Fruit fly (Drosophila melanogaster): ENCODE results near the gene NUCB1.

The NUCB1 gene

dm6 chr3L:17804511-17804910 lies 2.4 kb upstream of the NUCB1 start, which contains the start of gene ais:
Gene ais, minus strand, starts transcription at chr3L:17804715.
- no peak for TF ChIP-seq nerfin-2 (GFP tag; IDR thresholded peaks at IDR 0.05; ENCODE audit: partially characterized antibody)
- no peak for TF ChIP-seq Meics (GFP tag; optimal IDR thresholded peaks at IDR 0.05)
- no peak for TF ChIP-seq CG4424 (GFP tag; optimal IDR thresholded peaks at IDR 0.05)
- no peak for TF ChIP-seq CG30431 (GFP tag; optimal IDR thresholded peaks at IDR 0.05)
- TF ChIP-seq CG11085 (GFP tag; IDR thresholded peaks at IDR 0.05): no peak
- no peak for TF ChIP-seq jing (GFP tag; optimal IDR thresholded peaks at IDR 0.05)
- no peak for TF ChIP-seq gcm2 (GFP tag; optimal IDR thresholded peaks at IDR 0.05)
- TF ChIP-seq CG5180 (GFP tag; optimal IDR thresholded peaks at IDR 0.05): no peak
- no peak for TF ChIP-seq Hr51 (GFP tag; optimal IDR thresholded peaks at IDR 0.05)
- TF ChIP-seq MBD-R2 (GFP tag; IDR thresholded peaks at IDR 0.05): peak; percentile 53
- no peak for TF ChIP-seq Vsx1 (GFP tag; optimal IDR thresholded peaks at IDR 0.05)
- TF ChIP-seq Sin3A (optimal IDR thresholded peaks at IDR 0.05): no peak
- TF ChIP-seq prd (optimal IDR thresholded peaks at IDR 0.05): no peak
- no peak for TF ChIP-seq prd (GFP tag; IDR thresholded peaks at IDR 0.05)
- no peak for TF ChIP-seq gem (tag; optimal IDR thresholded peaks at IDR 0.05)
- TF ChIP-seq CrebB (tag; optimal IDR thresholded peaks at IDR 0.05): no peak
- TF ChIP-seq CG14860 (GFP tag; IDR thresholded peaks at IDR 0.05; ENCODE audit: partially characterized antibody): no peak
- TF ChIP-seq CG3163 (GFP tag; optimal IDR thresholded peaks at IDR 0.05): no peak
- peak; percentile 7 for TF ChIP-seq Abd-B (GFP tag; optimal IDR thresholded peaks at IDR 0.05)
- no peak for TF ChIP-seq CG12299 (tag; optimal IDR thresholded peaks at IDR 0.05)
- no peak for TF ChIP-seq CG11398 (GFP tag; optimal IDR thresholded peaks at IDR 0.05)
- no peak for TF ChIP-seq TFAM (GFP tag; optimal IDR thresholded peaks at IDR 0.05)
- no peak for TF ChIP-seq Xrp1 (GFP tag; IDR thresholded peaks at IDR 0.05)
- TF ChIP-seq CG6683 (GFP tag; optimal IDR thresholded peaks at IDR 0.05): no peak
- TF ChIP-seq run (tag; optimal IDR thresholded peaks at IDR 0.05): no peak
- no peak for TF ChIP-seq CG9437 (GFP tag; optimal IDR thresholded peaks at IDR 0.05)
- TF ChIP-seq bsh (GFP tag; optimal IDR thresholded peaks at IDR 0.05): no peak
- TF ChIP-seq Aef1 (GFP tag; IDR thresholded peaks at IDR 0.05): no peak
- TF ChIP-seq vfl (GFP tag; optimal IDR thresholded peaks at IDR 0.05): no peak
- no peak for TF ChIP-seq CG18764 (GFP tag; optimal IDR thresholded peaks at IDR 0.05)
- TF ChIP-seq Nf-YA (GFP tag; IDR thresholded peaks at IDR 0.05): no peak
- no peak for TF ChIP-seq CG17912 (GFP tag; optimal IDR thresholded peaks at IDR 0.05)
- TF ChIP-seq sug (tag; optimal IDR thresholded peaks at IDR 0.05): peak; percentile 45
- peak; percentile 54 for TF ChIP-seq lilli (GFP tag; optimal IDR thresholded peaks at IDR 0.05)
- no peak for TF ChIP-seq unc-4 (GFP tag; IDR thresholded peaks at IDR 0.05; ENCODE audit: partially characterized antibody)
- no peak for TF ChIP-seq CG1832 (GFP tag; optimal IDR thresholded peaks at IDR 0.05)
- TF ChIP-seq fu2 (GFP tag; optimal IDR thresholded peaks at IDR 0.05): no peak
- TF ChIP-seq CG43689 (GFP tag; IDR thresholded peaks at IDR 0.05): no peak
- no peak for TF ChIP-seq CG15601 (tag; optimal IDR thresholded peaks at IDR 0.05)
- no peak for TF ChIP-seq CG8281 (tag; optimal IDR thresholded peaks at IDR 0.05)
- no peak for TF ChIP-seq bigmax (GFP tag; optimal IDR thresholded peaks at IDR 0.05)
- TF ChIP-seq Dip3 (GFP tag; optimal IDR thresholded peaks at IDR 0.05): no peak
- no peak for TF ChIP-seq zfh1 (GFP tag; IDR thresholded peaks at IDR 0.05)
- no peak for TF ChIP-seq wor (GFP tag; IDR thresholded peaks at IDR 0.05)
- TF ChIP-seq Sox102F (GFP tag; optimal IDR thresholded peaks at IDR 0.05): peak; percentile 30
- TF ChIP-seq CG4404 (GFP tag; IDR thresholded peaks at IDR 0.05): no peak
- no peak for TF ChIP-seq dysf (GFP tag; IDR thresholded peaks at IDR 0.05)
- no peak for TF ChIP-seq CG6254 (GFP tag; optimal IDR thresholded peaks at IDR 0.05)
- TF ChIP-seq Nf-YC (tag; optimal IDR thresholded peaks at IDR 0.05): no peak
- TF ChIP-seq Ets65A (GFP tag): no peak
- no peak for TF ChIP-seq CG13123 (GFP tag; optimal IDR thresholded peaks at IDR 0.05)
- TF ChIP-seq seq (GFP tag; IDR thresholded peaks at IDR 0.05): no peak

Data from whole organism, embryonic.